Worm (Caenorhabditis elegans): ENCODE measurements around the gene eel-1.

The eel-1 gene

ce11 chrIV:3092978-3093377 is 43.1 kb upstream of the eel-1 start:
- no peak for TF ChIP-seq nhr-129 (tag; optimal IDR thresholded peaks at IDR 0.05)
- TF ChIP-seq skn-1 (tag; optimal IDR thresholded peaks at IDR 0.05): no peak
- TF ChIP-seq F13H6.1 (tag; optimal IDR thresholded peaks at IDR 0.05): no peak
- TF ChIP-seq R02D3.7 (tag; optimal IDR thresholded peaks at IDR 0.05): no peak
- no peak for TF ChIP-seq peb-1 (tag; optimal IDR thresholded peaks at IDR 0.05)
- TF ChIP-seq ama-1 (optimal IDR thresholded peaks at IDR 0.05): no peak
- no peak for TF ChIP-seq lin-39 (tag; optimal IDR thresholded peaks at IDR 0.05)
- TF ChIP-seq nhr-10 (tag; optimal IDR thresholded peaks at IDR 0.05): no peak
- no peak for TF ChIP-seq nhr-12 (tag; optimal IDR thresholded peaks at IDR 0.05)
- TF ChIP-seq Y55F3AM.14 (GFP tag; optimal IDR thresholded peaks at IDR 0.05): no peak
- TF ChIP-seq C34F6.9 (tag; optimal IDR thresholded peaks at IDR 0.05): no peak
- TF ChIP-seq egl-27 (tag; optimal IDR thresholded peaks at IDR 0.05): no peak
- no peak for TF ChIP-seq mbf-1 (tag; optimal IDR thresholded peaks at IDR 0.05)

ce11 chrIV:3091112-3091511 is 41.2 kb upstream of the eel-1 start:
- TF ChIP-seq elt-1 (tag; optimal IDR thresholded peaks at IDR 0.05) (no peak), lsy-2 (tag; optimal IDR thresholded peaks at IDR 0.05) (peak in 1 of 2 experiments; percentile 3), mdl-1 (tag; optimal IDR thresholded peaks at IDR 0.05) (no peak), unc-55 (GFP tag; optimal IDR thresholded peaks at IDR 0.05) (peak; percentile 53), nhr-6 (tag; optimal IDR thresholded peaks at IDR 0.05) (no peak), gmeb-1 (tag; optimal IDR thresholded peaks at IDR 0.05) (no peak), zag-1 (tag; optimal IDR thresholded peaks at IDR 0.05) (peak; percentile 39), nhr-21 (tag; optimal IDR thresholded peaks at IDR 0.05) (no peak), Y55F3AM.14 (GFP tag; optimal IDR thresholded peaks at IDR 0.05) (peak; percentile 1), egl-27 (tag; optimal IDR thresholded peaks at IDR 0.05) (no peak), unc-39 (tag; optimal IDR thresholded peaks at IDR 0.05) (no peak), nhr-25 (tag; optimal IDR thresholded peaks at IDR 0.05) (no peak), mab-5 (tag; optimal IDR thresholded peaks at IDR 0.05) (peak; percentile 57)

DNA sequence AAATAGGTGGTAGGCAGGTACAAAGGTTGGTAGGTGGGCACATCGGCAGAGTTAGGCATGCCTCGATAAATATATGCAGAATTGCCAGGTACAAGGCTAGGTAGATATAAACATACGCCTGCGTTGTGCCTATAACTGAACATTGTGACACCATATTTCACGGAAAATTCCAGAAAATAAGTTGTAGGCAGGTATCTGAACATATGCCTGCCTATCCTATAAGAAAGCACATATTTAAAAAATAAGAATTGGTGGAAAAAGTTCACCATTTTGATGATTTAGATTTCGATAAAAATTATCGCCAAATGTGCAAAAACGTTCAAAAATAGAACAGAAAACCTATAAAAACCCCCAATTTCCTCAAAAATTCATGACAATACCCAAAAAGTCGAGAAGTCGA is 39.7 kb upstream of the eel-1 start:
- TF ChIP-seq ztf-1 (GFP tag; conservative IDR thresholded peaks at IDR 0.05) (no peak), dmd-4 (tag; optimal IDR thresholded peaks at IDR 0.05) (no peak), ceh-16 (tag; optimal IDR thresholded peaks at IDR 0.05) (no peak), zag-1 (tag; optimal IDR thresholded peaks at IDR 0.05) (no peak)

ce11 chrIV:3086825-3087224 is 36.9 kb upstream of the eel-1 start, which contains the start of gene Y67D8C.9:
TSS of gene Y67D8C.9 (minus strand) at chrIV:3086925.
- no peak for TF ChIP-seq elt-3 (tag; optimal IDR thresholded peaks at IDR 0.05)
- TF ChIP-seq ztf-1 (GFP tag; conservative IDR thresholded peaks at IDR 0.05): no peak
- TF ChIP-seq Y55F3AM.14 (GFP tag; optimal IDR thresholded peaks at IDR 0.05): no peak
- no peak for TF ChIP-seq lin-39 (tag; optimal IDR thresholded peaks at IDR 0.05)
- TF ChIP-seq dmd-4 (tag; optimal IDR thresholded peaks at IDR 0.05): no peak
- no peak for TF ChIP-seq gmeb-1 (tag; optimal IDR thresholded peaks at IDR 0.05)
- no peak for TF ChIP-seq nhr-11 (tag; optimal IDR thresholded peaks at IDR 0.05)
- TF ChIP-seq lsy-2 (tag; optimal IDR thresholded peaks at IDR 0.05): no peak
- no peak for TF ChIP-seq unc-55 (GFP tag; optimal IDR thresholded peaks at IDR 0.05)

DNA sequence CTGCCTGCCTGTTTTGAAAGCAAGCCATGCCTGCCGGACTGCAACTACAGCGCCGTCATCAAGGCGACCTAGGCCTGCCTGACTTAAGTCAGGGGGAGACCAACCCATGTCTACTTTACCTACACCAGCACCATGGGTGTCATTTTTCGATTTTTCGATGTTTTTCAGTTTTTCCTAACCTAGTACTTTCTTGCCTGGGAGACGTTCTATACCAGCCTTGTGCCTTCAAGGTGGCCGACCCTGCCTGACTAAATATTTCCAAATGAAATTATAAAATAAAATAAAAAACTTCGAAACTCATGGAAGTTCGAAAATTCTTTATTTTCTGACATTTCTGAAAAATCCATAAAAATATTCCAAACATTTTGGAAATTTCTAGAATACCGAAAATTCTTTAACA is 26.9 kb upstream of the eel-1 start:
- no peak for TF ChIP-seq egl-27 (tag; optimal IDR thresholded peaks at IDR 0.05)
- TF ChIP-seq nhr-6 (tag; optimal IDR thresholded peaks at IDR 0.05): no peak
- TF ChIP-seq dmd-4 (tag; optimal IDR thresholded peaks at IDR 0.05): no peak
- no peak for TF ChIP-seq nhr-10 (tag; optimal IDR thresholded peaks at IDR 0.05)
- no peak for TF ChIP-seq nhr-25 (tag; optimal IDR thresholded peaks at IDR 0.05)
- TF ChIP-seq unc-39 (tag; optimal IDR thresholded peaks at IDR 0.05): no peak
- no peak for TF ChIP-seq mbf-1 (tag; optimal IDR thresholded peaks at IDR 0.05)
- TF ChIP-seq ama-1 (optimal IDR thresholded peaks at IDR 0.05): no peak
- no peak for TF ChIP-seq ztf-11 (tag; optimal IDR thresholded peaks at IDR 0.05)
- no peak for TF ChIP-seq elt-3 (tag; optimal IDR thresholded peaks at IDR 0.05)
- TF ChIP-seq sem-4 (tag; optimal IDR thresholded peaks at IDR 0.05): no peak
- TF ChIP-seq nhr-12 (tag; optimal IDR thresholded peaks at IDR 0.05): no peak
- TF ChIP-seq ztf-1 (GFP tag; conservative IDR thresholded peaks at IDR 0.05): no peak
- TF ChIP-seq crh-2 (tag; optimal IDR thresholded peaks at IDR 0.05): no peak
- no peak for TF ChIP-seq aly-2 (tag; optimal IDR thresholded peaks at IDR 0.05)
- no peak for TF ChIP-seq lin-11 (tag; optimal IDR thresholded peaks at IDR 0.05)
- no peak for TF ChIP-seq mab-5 (tag; optimal IDR thresholded peaks at IDR 0.05)
- no peak for TF ChIP-seq nhr-129 (tag; optimal IDR thresholded peaks at IDR 0.05)
- no peak for TF ChIP-seq peb-1 (tag; optimal IDR thresholded peaks at IDR 0.05)

All from whole organism, L2 larva.